Worm (Caenorhabditis elegans) whole organism, L3 larva: Measurements from ENCODE around the gene F14E5.8.

Source experiments
- R02D3.7 ChIP-seq: fragments of 150-350 bp; optimal IDR thresholded peaks from 2 replicates; lab custom pipeline; 2014; ENCODE audit warnings: missing biosample characterization, missing genetic modification characterization
- ZK546.5 ChIP-seq: sonication (generic microtip); optimal IDR thresholded peaks from 2 replicates; lab custom pipeline; 2017; ENCODE audit warnings: missing biosample characterization, missing genetic modification characterization
- aly-2 ChIP-seq: fragments of 150-350 bp; optimal IDR thresholded peaks from 2 replicates; lab custom pipeline; 2014; ENCODE audit warnings: missing biosample characterization, missing genetic modification characterization
- ama-1 ChIP-seq: fragments of 150-350 bp; optimal IDR thresholded peaks from 2 replicates; lab custom pipeline; 2018
- ceh-16 ChIP-seq: sonication (generic microtip); optimal IDR thresholded peaks from 2 replicates; lab custom pipeline; 2017; ENCODE audit warnings: missing biosample characterization, missing genetic modification characterization
- ceh-28 ChIP-seq: fragments of 150-350 bp; optimal IDR thresholded peaks from 2 replicates; lab custom pipeline; 2014; ENCODE audit warnings: missing biosample characterization, missing genetic modification reagents, missing genetic modification characterization
- ceh-82 ChIP-seq: fragments of 150-350 bp; optimal IDR thresholded peaks from 2 replicates; lab custom pipeline; 2014; ENCODE audit warnings: missing biosample characterization, missing genetic modification characterization
- ceh-9 ChIP-seq: sonication (generic microtip); optimal IDR thresholded peaks from 2 replicates; lab custom pipeline; 2018; ENCODE audit warnings: missing biosample characterization, missing genetic modification characterization
- daf-12 ChIP-seq: fragments of 150-350 bp; optimal IDR thresholded peaks from 2 replicates; lab custom pipeline; 2014; ENCODE audit warnings: missing biosample characterization, missing genetic modification reagents, missing genetic modification characterization
- egl-27 ChIP-seq: sonication (generic microtip); optimal IDR thresholded peaks from 4 replicates; lab custom pipeline; 2017; ENCODE audit warnings: missing biosample characterization, missing genetic modification reagents, missing genetic modification characterization
- elt-2 ChIP-seq: sonication (generic microtip); optimal IDR thresholded peaks from 2 replicates; lab custom pipeline; 2016; ENCODE audit warnings: missing genetic modification reagents, mild to moderate bottlenecking, missing genetic modification characterization, missing compliant biosample characterization
- elt-3 ChIP-seq, 3 experiments: fragments of 150-350 bp in 1 of 3; sonication (generic microtip) in 2 of 3; optimal IDR thresholded peaks; 2 replicates in 2 of 3; 4 replicates in 1 of 3; lab custom pipeline; 2014 to 2017; ENCODE audit warnings: missing biosample characterization in 3 of 3, missing genetic modification characterization in 3 of 3
- eor-1 ChIP-seq, 2 experiments: fragments of 150-350 bp; optimal IDR thresholded peaks; 2 replicates each; lab custom pipeline; 2014 to 2018; ENCODE audit warnings: missing biosample characterization in 2 of 2, missing genetic modification characterization in 2 of 2
- fkh-10 ChIP-seq: sonication (generic microtip); optimal IDR thresholded peaks from 2 replicates; lab custom pipeline; 2017; ENCODE audit warnings: missing biosample characterization, missing genetic modification reagents, missing genetic modification characterization
- fos-1 ChIP-seq: fragments of 150-350 bp; optimal IDR thresholded peaks from 2 replicates; lab custom pipeline; 2014; ENCODE audit warnings: missing biosample characterization, missing genetic modification characterization
- jun-1 ChIP-seq: fragments of 150-350 bp; optimal IDR thresholded peaks from 2 replicates; lab custom pipeline; 2014; ENCODE audit warnings: missing biosample characterization, missing genetic modification reagents, missing genetic modification characterization
- lin-39 ChIP-seq: fragments of 150-350 bp; optimal IDR thresholded peaks from 2 replicates; lab custom pipeline; 2018; ENCODE audit warnings: missing biosample characterization, missing genetic modification reagents, missing genetic modification characterization
- lsy-12 ChIP-seq: sonication (generic microtip); optimal IDR thresholded peaks from 2 replicates; lab custom pipeline; 2016; ENCODE audit warnings: mild to moderate bottlenecking, missing genetic modification characterization, missing compliant biosample characterization
- mml-1 ChIP-seq: fragments of 150-350 bp; sonication (generic microtip); optimal IDR thresholded peaks from 3 replicates; lab custom pipeline; 2014; ENCODE audit warnings: missing biosample characterization, missing genetic modification characterization
- nhr-11 ChIP-seq: fragments of 150-350 bp; optimal IDR thresholded peaks from 2 replicates; lab custom pipeline; 2014; ENCODE audit warnings: missing biosample characterization, missing genetic modification characterization
- nhr-23 ChIP-seq: fragments of 150-350 bp; optimal IDR thresholded peaks from 2 replicates; lab custom pipeline; 2014; ENCODE audit warnings: missing biosample characterization, missing genetic modification reagents, missing genetic modification characterization
- nhr-237 ChIP-seq: fragments of 150-350 bp; optimal IDR thresholded peaks from 2 replicates; lab custom pipeline; 2014; ENCODE audit warnings: missing biosample characterization, missing genetic modification characterization
- nhr-25 ChIP-seq: sonication (generic microtip); optimal IDR thresholded peaks from 2 replicates; lab custom pipeline; 2017; ENCODE audit warnings: missing biosample characterization, missing genetic modification characterization
- nhr-28 ChIP-seq: fragments of 150-350 bp; optimal IDR thresholded peaks from 2 replicates; lab custom pipeline; 2014; ENCODE audit warnings: missing biosample characterization, missing genetic modification characterization
- nhr-43 ChIP-seq: sonication (generic microtip); optimal IDR thresholded peaks from 2 replicates; lab custom pipeline; 2016; ENCODE audit warnings: mild to moderate bottlenecking, missing genetic modification characterization, missing compliant biosample characterization; ENCODE audit not compliant: poor library complexity, severe bottlenecking
- nhr-67 ChIP-seq: fragments of 150-350 bp; optimal IDR thresholded peaks from 2 replicates; lab custom pipeline; 2014; ENCODE audit warnings: missing biosample characterization, missing genetic modification characterization
- nhr-76 ChIP-seq: fragments of 150-350 bp; sonication (generic microtip); optimal IDR thresholded peaks from 5 replicates; lab custom pipeline; 2014; ENCODE audit warnings: missing biosample characterization, missing genetic modification characterization
- nhr-77 ChIP-seq: fragments of 150-350 bp; optimal IDR thresholded peaks from 2 replicates; lab custom pipeline; 2014; ENCODE audit warnings: missing biosample characterization, missing genetic modification characterization
- pha-4 ChIP-seq: fragments of 150-350 bp; optimal IDR thresholded peaks from 2 replicates; lab custom pipeline; 2014; ENCODE audit warnings: missing biosample characterization, missing genetic modification reagents, missing genetic modification characterization
- pqm-1 ChIP-seq: fragments of 150-350 bp; optimal IDR thresholded peaks from 2 replicates; lab custom pipeline; 2017; ENCODE audit warnings: missing biosample characterization, missing genetic modification characterization, inconsistent platforms
- sea-2 ChIP-seq: fragments of 150-350 bp; sonication (generic microtip); optimal IDR thresholded peaks from 4 replicates; lab custom pipeline; 2014; ENCODE audit warnings: missing biosample characterization, missing genetic modification reagents, missing genetic modification characterization
- skn-1 ChIP-seq: fragments of 150-350 bp; optimal IDR thresholded peaks from 2 replicates; lab custom pipeline; 2014; ENCODE audit warnings: missing biosample characterization, missing genetic modification characterization
- snpc-4 ChIP-seq: fragments of 150-350 bp; optimal IDR thresholded peaks from 2 replicates; lab custom pipeline; 2014; ENCODE audit warnings: missing biosample characterization, missing genetic modification characterization
- unc-62 ChIP-seq: fragments of 150-350 bp; sonication (generic microtip); optimal IDR thresholded peaks from 4 replicates; lab custom pipeline; 2014; ENCODE audit warnings: missing biosample characterization, missing genetic modification reagents, missing genetic modification characterization
- zag-1 ChIP-seq: fragments of 150-350 bp; optimal IDR thresholded peaks from 2 replicates; lab custom pipeline; 2014; ENCODE audit warnings: missing biosample characterization, missing genetic modification characterization
- ztf-11 ChIP-seq: fragments of 150-350 bp; optimal IDR thresholded peaks from 2 replicates; lab custom pipeline; 2014; ENCODE audit warnings: missing biosample characterization, missing genetic modification characterization
- ztf-4 ChIP-seq: fragments of 150-350 bp; optimal IDR thresholded peaks from 2 replicates; lab custom pipeline; 2014; ENCODE audit warnings: missing biosample characterization, missing genetic modification characterization

The F14E5.8 gene

ce11 chrII:8394205-8394604, 25.7 kb upstream of the F14E5.8 start, which contains the start of gene F49E12.8:
TSS of gene F49E12.8 (minus strand) at chrII:8394305.
- TF ChIP-seq eor-1 (tag; optimal IDR thresholded peaks at IDR 0.05; lab: Kevin White, UChicago) (no peak), nhr-77 (no peak), sea-2 (GFP tag; lab: Kevin White, UChicago) (no peak)

ce11 chrII:8396041-8396440, 23.9 kb upstream of the F14E5.8 start, which contains the start of gene F49E12.7:
TSS of gene F49E12.7 (minus strand) at chrII:8396141.
- TF ChIP-seq ztf-11 (tag; lab: Kevin White, UChicago) (no peak), R02D3.7 (no peak), nhr-76 (tag; lab: Kevin White, UChicago) (no peak), zag-1 (tag; lab: Kevin White, UChicago) (no peak)

- no peak for TF ChIP-seq ceh-28 (tag; lab: Kevin White, UChicago)
- TF ChIP-seq elt-3 (tag; optimal IDR thresholded peaks at IDR 0.05; lab: Kevin White, UChicago), result no peak
- no peak for TF ChIP-seq fos-1 (tag; lab: Kevin White, UChicago)
- TF ChIP-seq nhr-76 (tag; lab: Kevin White, UChicago), result no peak
- no peak for TF ChIP-seq ceh-9 (tag; lab: Kevin White, UChicago)
- TF ChIP-seq lsy-12, result no peak
- no peak for TF ChIP-seq nhr-67 (tag; lab: Kevin White, UChicago)
- TF ChIP-seq nhr-43 (tag; lab: Kevin White, UChicago), result no peak
- no peak for TF ChIP-seq unc-62
- no peak for TF ChIP-seq jun-1 (tag; lab: Kevin White, UChicago)
- TF ChIP-seq pqm-1 (tag; lab: Kevin White, UChicago), result no peak
- TF ChIP-seq mml-1 (tag; lab: Kevin White, UChicago), result no peak
- no peak for TF ChIP-seq ZK546.5 (tag; lab: Kevin White, UChicago)
- TF ChIP-seq eor-1 (tag; optimal IDR thresholded peaks at IDR 0.05; lab: Kevin White, UChicago), result no peak
- TF ChIP-seq sea-2 (GFP tag; lab: Kevin White, UChicago), result no peak
- TF ChIP-seq ceh-16 (tag; lab: Kevin White, UChicago), result no peak
Measured at ce11 chrII:8399064-8399463, 20.8 kb upstream of the F14E5.8 start, which contains the start of gene dod-23. TSS of gene dod-23 (minus strand) at chrII:8399164.

ce11 chrII:8399997-8400396, 19.9 kb upstream of the F14E5.8 start:
- TF ChIP-seq ztf-11 (tag; lab: Kevin White, UChicago), result no peak
- peak; percentile 33 for TF ChIP-seq jun-1 (tag; lab: Kevin White, UChicago)
- no peak for TF ChIP-seq pha-4
- TF ChIP-seq pqm-1 (tag; lab: Kevin White, UChicago), result peak; percentile 44
- peak; percentile 61 for TF ChIP-seq elt-2
- TF ChIP-seq skn-1, result no peak
- TF ChIP-seq ztf-4 (tag; lab: Kevin White, UChicago), result no peak

- TF ChIP-seq nhr-25 (tag; lab: Kevin White, UChicago), result no peak
- TF ChIP-seq fos-1 (tag; lab: Kevin White, UChicago), result no peak
- TF ChIP-seq ceh-16 (tag; lab: Kevin White, UChicago), result no peak
- no peak for TF ChIP-seq aly-2 (tag; lab: Kevin White, UChicago)
- TF ChIP-seq pqm-1 (tag; lab: Kevin White, UChicago), result no peak
- TF ChIP-seq ama-1, result no peak
- no peak for TF ChIP-seq nhr-77
- TF ChIP-seq R02D3.7, result no peak
- no peak for TF ChIP-seq nhr-76 (tag; lab: Kevin White, UChicago)
- no peak for TF ChIP-seq skn-1
- no peak for TF ChIP-seq unc-62
- TF ChIP-seq daf-12 (tag; lab: Kevin White, UChicago), result no peak
- TF ChIP-seq mml-1 (tag; lab: Kevin White, UChicago), result no peak
- no peak for TF ChIP-seq ceh-82 (tag; lab: Kevin White, UChicago)
- no peak for TF ChIP-seq lsy-12
- TF ChIP-seq nhr-237 (tag; lab: Kevin White, UChicago), result no peak
- TF ChIP-seq, all 47 proteins: peak for 0
Measured at ce11 chrII:8404748-8405147, 15.2 kb upstream of the F14E5.8 start, which contains the start of gene skpo-1. TSS of gene skpo-1 (minus strand) at chrII:8404848.

ce11 chrII:8405303-8405702, 14.6 kb upstream of the F14E5.8 start, which contains the start of gene ubc-24:
TSS of gene ubc-24 (plus strand) at chrII:8405603.
- TF ChIP-seq lin-39 (tag; lab: Kevin White, UChicago) (no peak), nhr-237 (tag; lab: Kevin White, UChicago) (no peak), nhr-76 (tag; lab: Kevin White, UChicago) (no peak), egl-27 (tag; lab: Kevin White, UChicago) (no peak), nhr-23 (tag; lab: Kevin White, UChicago) (no peak), fos-1 (tag; lab: Kevin White, UChicago) (no peak), snpc-4 (tag; lab: Kevin White, UChicago) (no peak), unc-62 (no peak), mml-1 (tag; lab: Kevin White, UChicago) (no peak), skn-1 (no peak), ceh-82 (tag; lab: Kevin White, UChicago) (no peak), nhr-11 (no peak), ztf-11 (tag; lab: Kevin White, UChicago) (no peak), nhr-43 (tag; lab: Kevin White, UChicago) (no peak), ZK546.5 (tag; lab: Kevin White, UChicago) (no peak), nhr-77 (no peak), ceh-28 (tag; lab: Kevin White, UChicago) (no peak), R02D3.7 (no peak), nhr-28 (tag; lab: Kevin White, UChicago) (no peak), fkh-10 (no peak)
